Worm (Caenorhabditis elegans) whole organism, dauer: ENCODE data around the gene C14E2.3.

Experiments used
- unc-62 ChIP-seq: sonication (generic microtip); optimal IDR thresholded peaks from 2 replicates; lab custom pipeline; 2017; ENCODE audit warnings: missing biosample characterization, missing genetic modification reagents, missing genetic modification characterization

Gene C14E2.3

ce11 chrX:1816106-1816505 lies 4.8 kb upstream of the C14E2.3 start, which contains the start of gene C14E2.7:
Gene C14E2.7, plus strand, starts transcription at chrX:1816406.
- TF ChIP-seq unc-62 (GFP tag; lab: Kevin White, UChicago) = no peak

ce11 chrX:1800980-1801506 lies 10.3 kb downstream of the C14E2.3 start, which contains the start of gene C14E2.11:
Gene C14E2.11, plus strand, starts transcription at chrX:1801456.
- no peak for TF ChIP-seq unc-62 (GFP tag; lab: Kevin White, UChicago)

ce11 chrX:1798543-1798942 lies 12.8 kb downstream of the C14E2.3 start:
- no peak for TF ChIP-seq unc-62 (GFP tag; lab: Kevin White, UChicago)

ce11 chrX:1796067-1796466 lies 15.3 kb downstream of the C14E2.3 start:
- no peak for TF ChIP-seq unc-62 (GFP tag; lab: Kevin White, UChicago)

- TF ChIP-seq unc-62 (GFP tag; lab: Kevin White, UChicago) = no peak
These were observed 20.2 kb downstream of the C14E2.3 start for ce11 chrX:1791095-1791494.

- no peak for TF ChIP-seq unc-62 (GFP tag; lab: Kevin White, UChicago)
These were observed 24.7 kb downstream of the C14E2.3 start, which contains the start of gene arg-1 for ce11 chrX:1786607-1787006. Gene arg-1, plus strand, starts transcription at chrX:1786907.

- TF ChIP-seq unc-62 (GFP tag; lab: Kevin White, UChicago) = no peak
These were observed 25.6 kb downstream of the C14E2.3 start for ce11 chrX:1785692-1786091.

- no peak for TF ChIP-seq unc-62 (GFP tag; lab: Kevin White, UChicago)
These were observed 33.3 kb downstream of the C14E2.3 start, which contains the start of gene elc-2 for ce11 chrX:1777988-1778387. Gene elc-2, minus strand, starts transcription at chrX:1778088.

- TF ChIP-seq unc-62 (GFP tag; lab: Kevin White, UChicago) = no peak
These were observed 41.7 kb downstream of the C14E2.3 start for ce11 chrX:1769636-1770035.
